Fruit fly (Drosophila melanogaster): ENCODE results near the gene Brd.

Brd gene

DNA sequence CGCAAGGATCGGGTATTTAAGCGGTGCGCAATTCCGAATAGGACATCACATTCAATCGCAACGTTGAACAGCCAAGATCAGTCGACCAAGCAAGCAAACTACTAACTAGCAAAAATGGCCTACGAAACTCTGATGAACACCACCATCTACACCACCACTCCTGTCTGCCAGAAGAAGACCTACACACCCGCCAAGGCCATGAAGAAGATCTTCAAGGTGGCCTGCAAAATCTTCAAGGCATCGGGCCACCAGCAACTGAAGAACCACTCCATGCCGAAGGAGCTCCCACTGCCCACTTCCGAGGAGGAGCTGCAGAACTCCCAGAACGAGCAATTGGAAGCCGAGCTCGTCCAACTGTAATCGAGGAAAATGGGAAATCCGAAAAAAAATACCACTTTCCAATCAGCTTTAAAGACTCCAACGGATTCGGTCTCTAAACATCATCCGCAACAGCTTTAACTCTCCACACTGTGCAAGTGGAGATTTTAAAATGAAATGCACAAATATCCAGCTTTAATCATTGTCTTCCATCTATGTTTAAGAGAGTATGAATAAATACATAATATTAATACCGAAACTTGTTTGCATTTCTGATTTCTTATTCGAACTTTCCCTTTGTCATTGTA lies at the start of gene Brd:
Gene Brd, plus strand, starts transcription at position 43 of the 626 bp plus-strand sequence.
- TF ChIP-seq N (GFP tag; optimal IDR thresholded peaks at IDR 0.05), result no peak
- TF ChIP-seq dsf (GFP tag; optimal IDR thresholded peaks at IDR 0.05; ENCODE audit: borderline replicate concordance), result no peak
- no peak for TF ChIP-seq usp (GFP tag; optimal IDR thresholded peaks at IDR 0.05)
- no peak for TF ChIP-seq Dif (GFP tag; optimal IDR thresholded peaks at IDR 0.05; ENCODE audit: partially characterized antibody)
- no peak for TF ChIP-seq pan (optimal IDR thresholded peaks at IDR 0.05)
- TF ChIP-seq Hnf4 (GFP tag; optimal IDR thresholded peaks at IDR 0.05), result no peak
- no peak for TF ChIP-seq foxo (GFP tag; optimal IDR thresholded peaks at IDR 0.05)
- TF ChIP-seq ey (GFP tag; optimal IDR thresholded peaks at IDR 0.05), result no peak
- TF ChIP-seq h (GFP tag; optimal IDR thresholded peaks at IDR 0.05), result no peak
- no peak for TF ChIP-seq psq (GFP tag; optimal IDR thresholded peaks at IDR 0.05)
- TF ChIP-seq GATAd (GFP tag; optimal IDR thresholded peaks at IDR 0.05), result no peak

DNA sequence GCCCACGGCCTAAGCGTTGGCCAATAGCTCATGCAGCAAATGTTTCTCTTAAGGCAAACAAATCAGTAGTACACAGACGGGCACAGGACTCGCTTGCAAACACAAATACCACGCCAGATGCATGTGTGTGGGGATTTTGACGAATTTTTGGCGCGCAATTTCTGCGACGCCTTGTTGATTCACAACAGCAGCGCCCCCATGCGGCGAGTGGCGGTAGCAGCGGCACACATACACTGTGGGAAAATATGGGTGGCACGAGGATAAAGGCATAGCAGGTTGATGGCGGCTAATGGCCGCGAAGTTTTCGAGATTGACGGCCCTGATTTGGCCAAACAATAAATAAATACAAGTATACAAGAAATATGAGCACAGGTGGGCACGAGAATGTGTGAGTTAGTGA lies 46.9 kb upstream of the Brd start:
- TF ChIP-seq CG32264 (GFP tag; optimal IDR thresholded peaks at IDR 0.05) (no peak), GATAd (GFP tag; optimal IDR thresholded peaks at IDR 0.05) (no peak), N (GFP tag; optimal IDR thresholded peaks at IDR 0.05) (no peak), woc (GFP tag; optimal IDR thresholded peaks at IDR 0.05) (no peak), CrebA (GFP tag; optimal IDR thresholded peaks at IDR 0.05; ENCODE audit: borderline replicate concordance) (no peak), tai (GFP tag; optimal IDR thresholded peaks at IDR 0.05) (no peak), rgr (GFP tag; optimal IDR thresholded peaks at IDR 0.05) (no peak), Abd-B (GFP tag; optimal IDR thresholded peaks at IDR 0.05) (no peak), Hr78 (GFP tag; optimal IDR thresholded peaks at IDR 0.05) (no peak), brk (GFP tag; optimal IDR thresholded peaks at IDR 0.05) (no peak), Hnf4 (GFP tag; optimal IDR thresholded peaks at IDR 0.05) (no peak), Myc (optimal IDR thresholded peaks at IDR 0.05) (no peak), Dif (GFP tag; optimal IDR thresholded peaks at IDR 0.05; ENCODE audit: partially characterized antibody) (no peak), pan (optimal IDR thresholded peaks at IDR 0.05) (no peak)

DNA sequence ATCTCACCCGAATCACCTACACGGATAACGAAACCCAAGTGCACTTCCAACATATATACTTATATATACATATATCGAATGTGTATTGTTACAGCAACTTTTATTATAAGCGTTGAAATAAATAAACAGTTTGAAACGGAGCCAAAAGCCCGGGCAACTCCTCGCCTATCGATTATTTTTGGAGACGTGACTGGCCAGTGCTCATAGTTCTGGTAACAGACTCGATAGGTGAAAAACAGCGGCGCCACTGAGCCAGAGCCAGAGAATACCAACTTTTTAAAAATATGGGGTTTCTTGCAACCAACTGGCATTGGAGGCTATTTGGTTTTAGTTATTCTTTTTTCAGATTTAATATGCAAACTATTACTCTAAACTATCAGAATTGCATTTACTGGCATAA lies 29.7 kb upstream of the Brd start:
- TF ChIP-seq CG32264 (GFP tag; optimal IDR thresholded peaks at IDR 0.05), result no peak
- peak; percentile 35 for TF ChIP-seq Myc (optimal IDR thresholded peaks at IDR 0.05)

DNA sequence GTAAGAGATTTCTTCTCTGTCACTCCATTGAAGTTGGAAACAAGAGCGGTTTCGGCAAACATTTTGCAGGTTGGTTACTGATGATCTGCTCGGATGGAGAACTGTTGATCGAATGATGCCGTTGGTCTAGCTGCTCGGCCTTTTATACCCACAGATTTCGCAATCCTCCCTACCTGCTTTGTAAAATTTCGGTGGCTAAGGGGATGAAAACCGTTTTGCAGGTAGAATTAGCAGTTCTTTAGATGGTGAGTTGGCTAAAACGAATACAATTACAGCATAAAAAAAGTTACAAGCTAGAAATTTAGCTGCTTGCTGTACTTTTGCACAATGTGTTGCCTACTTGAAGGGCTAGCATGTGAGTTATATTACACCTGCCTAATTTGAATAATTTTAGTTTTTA lies 28.2 kb upstream of the Brd start, which contains the start of gene CG13465:
Gene CG13465, minus strand, starts transcription at position 101 of the 400 bp plus-strand sequence.
- TF ChIP-seq jim (GFP tag; optimal IDR thresholded peaks at IDR 0.05) (no peak), dl (GFP tag; optimal IDR thresholded peaks at IDR 0.05; ENCODE audit: insufficient read depth in 1 of 2, partially characterized antibody in 2 of 2) (no peak), Hnf4 (GFP tag; optimal IDR thresholded peaks at IDR 0.05) (no peak), usp (GFP tag; optimal IDR thresholded peaks at IDR 0.05) (no peak), Sp1 (GFP tag; optimal IDR thresholded peaks at IDR 0.05) (no peak), CG32264 (GFP tag; optimal IDR thresholded peaks at IDR 0.05) (no peak), sv (GFP tag; optimal IDR thresholded peaks at IDR 0.05) (no peak), pan (optimal IDR thresholded peaks at IDR 0.05) (no peak), CrebA (GFP tag; optimal IDR thresholded peaks at IDR 0.05; ENCODE audit: borderline replicate concordance) (no peak), CG9705 (GFP tag; optimal IDR thresholded peaks at IDR 0.05) (no peak), ey (GFP tag; optimal IDR thresholded peaks at IDR 0.05) (no peak), lola (GFP tag; optimal IDR thresholded peaks at IDR 0.05) (no peak), Jra (GFP tag; optimal IDR thresholded peaks at IDR 0.05) (no peak)

DNA sequence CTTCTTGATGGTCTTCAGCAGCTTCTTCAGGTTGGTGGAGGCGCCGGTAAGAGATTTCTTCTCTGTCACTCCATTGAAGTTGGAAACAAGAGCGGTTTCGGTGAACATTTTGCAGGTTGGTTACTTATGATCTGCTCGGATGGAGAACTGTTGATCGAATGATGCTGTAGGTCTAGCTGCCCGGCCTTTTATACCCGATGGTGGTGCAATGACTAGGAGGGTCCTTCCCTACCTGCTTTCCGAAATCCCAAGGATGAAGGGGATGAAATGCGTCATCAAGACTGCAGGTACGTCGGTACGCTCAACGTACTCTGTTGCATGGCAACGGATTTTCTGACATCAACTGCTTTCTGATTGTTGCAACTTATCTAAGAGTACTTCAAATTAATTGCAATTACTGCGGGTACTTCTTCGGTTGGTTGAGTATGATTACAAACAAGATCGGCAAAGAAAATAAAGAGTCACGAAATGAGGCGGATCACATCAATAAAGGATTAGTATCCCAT lies 26.5 kb upstream of the Brd start, which contains the start of gene BobA:
Gene BobA, minus strand, starts transcription at position 165 of the 506 bp plus-strand sequence.
- TF ChIP-seq dmrt93B (GFP tag; optimal IDR thresholded peaks at IDR 0.05) (no peak), Vsx2 (GFP tag; optimal IDR thresholded peaks at IDR 0.05; ENCODE audit: partially characterized antibody) (no peak), usp (GFP tag; optimal IDR thresholded peaks at IDR 0.05) (no peak), Abd-B (GFP tag; optimal IDR thresholded peaks at IDR 0.05) (no peak), Rel (GFP tag; optimal IDR thresholded peaks at IDR 0.05) (no peak), Rel (tag; optimal IDR thresholded peaks at IDR 0.05) (no peak), Sp1 (GFP tag; optimal IDR thresholded peaks at IDR 0.05) (no peak), lola (GFP tag; optimal IDR thresholded peaks at IDR 0.05) (no peak), woc (GFP tag; optimal IDR thresholded peaks at IDR 0.05) (no peak), GATAd (GFP tag; optimal IDR thresholded peaks at IDR 0.05) (no peak)
